Worm (Caenorhabditis elegans) whole organism, L1 larva: ENCODE measurements around the gene ugt-45.
A peak's percentile ranks its signal among the peaks of the same experiment; 100 is the strongest.

Experiments used
- C16A3.4 ChIP-seq: fragments of 150-350 bp; optimal IDR thresholded peaks from 2 replicates; lab custom pipeline; 2014; ENCODE audit warnings: missing biosample characterization, missing genetic modification characterization
- F16B12.6 ChIP-seq: fragments of 150-350 bp; optimal IDR thresholded peaks from 2 replicates; lab custom pipeline; 2014; ENCODE audit warnings: missing biosample characterization, missing genetic modification characterization
- Y116A8C.19 ChIP-seq: sonication (generic microtip); optimal IDR thresholded peaks from 2 replicates; lab custom pipeline; 2016; ENCODE audit warnings: missing compliant biosample characterization, missing genetic modification characterization, borderline replicate concordance
- alr-1 ChIP-seq: fragments of 200-800 bp; sonication (Bioruptor generic); optimal IDR thresholded peaks from 2 replicates; lab custom pipeline; 2018; ENCODE audit warnings: borderline replicate concordance, mild to moderate bottlenecking, missing genetic modification characterization, missing compliant biosample characterization
- aly-2 ChIP-seq: fragments of 150-350 bp; optimal IDR thresholded peaks from 2 replicates; lab custom pipeline; 2014; ENCODE audit warnings: missing biosample characterization, missing genetic modification characterization
- ama-1 ChIP-seq: fragments of 150-350 bp; optimal IDR thresholded peaks from 2 replicates; lab custom pipeline; 2014
- blmp-1 ChIP-seq: fragments of 150-350 bp; optimal IDR thresholded peaks from 2 replicates; lab custom pipeline; 2014; ENCODE audit warnings: missing biosample characterization, missing genetic modification characterization
- ceh-82 ChIP-seq, 3 experiments: fragments of 150-350 bp in 1 of 3; sonication (generic microtip) in 2 of 3; optimal IDR thresholded peaks; 2 replicates each; lab custom pipeline; 2014 to 2017; ENCODE audit warnings: missing biosample characterization in 3 of 3, missing genetic modification characterization in 3 of 3
- ceh-88 ChIP-seq: fragments of 200-800 bp; sonication (Bioruptor generic); IDR thresholded peaks from 2 replicates; pipeline ENCODE4 v1.3.6; 2022; ENCODE audit warnings: missing genetic modification characterization, missing compliant biosample characterization
- dpl-1 ChIP-seq, 3 experiments: fragments of 150-350 bp in 2 of 3; sonication (generic microtip) in 1 of 3; optimal IDR thresholded peaks; 2 replicates each; lab custom pipeline; 2014 to 2017; ENCODE audit warnings: missing biosample characterization in 3 of 3, missing genetic modification characterization in 3 of 3, missing genetic modification reagents in 3 of 3
- efl-1 ChIP-seq, 4 experiments: fragments of 150-350 bp; optimal IDR thresholded peaks in 3 of 4; peaks in 1 of 4; 1 replicate in 1 of 4; 2 replicates in 3 of 4; lab custom pipeline; 2014; ENCODE audit warnings: missing biosample characterization in 2 of 4, missing genetic modification characterization in 2 of 4, missing genetic modification reagents in 2 of 4
- egl-13 ChIP-seq: sonication (generic microtip); optimal IDR thresholded peaks from 2 replicates; lab custom pipeline; 2016; ENCODE audit warnings: missing genotype, missing genetic modification reagents, missing genetic modification characterization, missing compliant biosample characterization
- egl-27 ChIP-seq, 2 experiments: fragments of 150-350 bp in 1 of 2; sonication (generic microtip); optimal IDR thresholded peaks; 3 replicates each; lab custom pipeline; 2017 to 2018; ENCODE audit warnings: missing biosample characterization in 2 of 2, missing genetic modification characterization in 2 of 2, missing genetic modification reagents in 2 of 2
- ets-5 ChIP-seq: fragments of 200-800 bp; sonication (Bioruptor generic); IDR thresholded peaks from 2 replicates; pipeline ENCODE4 v1.3.6; 2022; ENCODE audit warnings: missing genetic modification characterization, missing compliant biosample characterization
- fkh-10 ChIP-seq: sonication (generic microtip); optimal IDR thresholded peaks from 2 replicates; lab custom pipeline; 2017; ENCODE audit warnings: missing biosample characterization, missing genetic modification reagents, missing genetic modification characterization
- fos-1 ChIP-seq: fragments of 150-350 bp; optimal IDR thresholded peaks from 2 replicates; lab custom pipeline; 2014; ENCODE audit warnings: missing biosample characterization, missing genetic modification characterization
- hlh-17 ChIP-seq: fragments of 200-800 bp; sonication (Bioruptor generic); optimal IDR thresholded peaks from 2 replicates; lab custom pipeline; 2018; ENCODE audit warnings: missing genetic modification characterization, mild to moderate bottlenecking, missing compliant biosample characterization, moderate library complexity, borderline replicate concordance
- hlh-4 ChIP-seq: sonication (generic microtip); optimal IDR thresholded peaks from 2 replicates; lab custom pipeline; 2016; ENCODE audit warnings: mild to moderate bottlenecking, missing genetic modification characterization, missing compliant biosample characterization
- irx-1 ChIP-seq: sonication (generic microtip); optimal IDR thresholded peaks from 2 replicates; lab custom pipeline; 2016; ENCODE audit warnings: missing genetic modification characterization, missing compliant biosample characterization
- isw-1 ChIP-seq: fragments of 200-800 bp; sonication (Bioruptor generic); IDR thresholded peaks from 2 replicates; pipeline ENCODE4 v1.3.6; 2022; ENCODE audit warnings: missing genetic modification characterization, missing compliant biosample characterization
- lin-13 ChIP-seq: fragments of 150-350 bp; optimal IDR thresholded peaks from 2 replicates; lab custom pipeline; 2014; ENCODE audit warnings: missing biosample characterization, missing genetic modification reagents, missing genetic modification characterization
- lin-14 ChIP-seq: fragments of 200-800 bp; sonication (Bioruptor generic); optimal IDR thresholded peaks from 2 replicates; lab custom pipeline; 2018; ENCODE audit warnings: mild to moderate bottlenecking, missing genetic modification characterization, moderate library complexity, missing compliant biosample characterization
- lin-35 ChIP-seq, 2 experiments: fragments of 150-350 bp; optimal IDR thresholded peaks; 2 replicates each; lab custom pipeline; 2014; ENCODE audit warnings: missing biosample characterization in 2 of 2, missing genetic modification characterization in 2 of 2, missing genetic modification reagents in 2 of 2
- mab-9 ChIP-seq: fragments of 200-800 bp; sonication (Bioruptor generic); IDR thresholded peaks from 2 replicates; pipeline ENCODE4 v1.3.6; 2022; ENCODE audit warnings: missing genetic modification reagents, missing genetic modification characterization, missing compliant biosample characterization
- mdl-1 ChIP-seq, 2 experiments: fragments of 150-350 bp; optimal IDR thresholded peaks; 2 replicates each; lab custom pipeline; 2014 to 2017; ENCODE audit warnings: missing biosample characterization in 2 of 2, missing genetic modification characterization in 2 of 2, inconsistent platforms in 1 of 2
- nhr-11 ChIP-seq: fragments of 150-350 bp; optimal IDR thresholded peaks from 2 replicates; lab custom pipeline; 2014; ENCODE audit warnings: missing biosample characterization, missing genetic modification characterization
- nhr-20 ChIP-seq: sonication (generic microtip); optimal IDR thresholded peaks from 2 replicates; lab custom pipeline; 2016; ENCODE audit warnings: mild to moderate bottlenecking, missing genetic modification characterization, missing compliant biosample characterization
- nhr-237 ChIP-seq: fragments of 150-350 bp; optimal IDR thresholded peaks from 2 replicates; lab custom pipeline; 2014; ENCODE audit warnings: missing biosample characterization, missing genetic modification characterization
- nhr-28 ChIP-seq: fragments of 150-350 bp; optimal IDR thresholded peaks from 2 replicates; lab custom pipeline; 2014; ENCODE audit warnings: missing biosample characterization, missing genetic modification characterization
- nhr-47 ChIP-seq: sonication (generic microtip); optimal IDR thresholded peaks from 2 replicates; lab custom pipeline; 2016; ENCODE audit warnings: mild to moderate bottlenecking, missing genetic modification characterization, moderate library complexity, missing compliant biosample characterization
- nhr-71 ChIP-seq: sonication (generic microtip); optimal IDR thresholded peaks from 2 replicates; lab custom pipeline; 2016; ENCODE audit warnings: mild to moderate bottlenecking, missing genetic modification characterization, moderate library complexity, missing compliant biosample characterization
- nhr-84 ChIP-seq: sonication (generic microtip); optimal IDR thresholded peaks from 2 replicates; lab custom pipeline; 2017; ENCODE audit warnings: missing biosample characterization, missing genetic modification characterization
- nhr-85 ChIP-seq: sonication (generic microtip); peaks from one replicate; lab custom pipeline; 2016; ENCODE audit warnings: missing genetic modification characterization, inconsistent platforms, missing compliant biosample characterization
- nhr-90 ChIP-seq: sonication (generic microtip); optimal IDR thresholded peaks from 2 replicates; lab custom pipeline; 2016; ENCODE audit warnings: mild to moderate bottlenecking, missing genetic modification characterization, missing compliant biosample characterization; ENCODE audit not compliant: poor library complexity
- rnt-1 ChIP-seq: sonication (generic microtip); optimal IDR thresholded peaks from 2 replicates; lab custom pipeline; 2016; ENCODE audit warnings: mild to moderate bottlenecking, missing genetic modification characterization, moderate library complexity, missing compliant biosample characterization
- snpc-4 ChIP-seq: fragments of 150-350 bp; optimal IDR thresholded peaks from 2 replicates; lab custom pipeline; 2014; ENCODE audit warnings: missing biosample characterization, missing genetic modification characterization
- snu-23 ChIP-seq: sonication (generic microtip); optimal IDR thresholded peaks from 2 replicates; lab custom pipeline; 2016; ENCODE audit warnings: missing genetic modification characterization, missing compliant biosample characterization
- sox-4 ChIP-seq: sonication (generic microtip); optimal IDR thresholded peaks from 2 replicates; lab custom pipeline; 2016; ENCODE audit warnings: missing genetic modification characterization, missing compliant biosample characterization
- sup-37 ChIP-seq: fragments of 200-800 bp; sonication (Bioruptor generic); optimal IDR thresholded peaks from 2 replicates; lab custom pipeline; 2018; ENCODE audit warnings: mild to moderate bottlenecking, missing genetic modification characterization, missing compliant biosample characterization
- tbx-2 ChIP-seq: sonication (generic microtip); optimal IDR thresholded peaks from 2 replicates; lab custom pipeline; 2016; ENCODE audit warnings: missing genetic modification characterization, missing compliant biosample characterization
- tlp-1 ChIP-seq: fragments of 150-350 bp; optimal IDR thresholded peaks from 2 replicates; lab custom pipeline; 2014; ENCODE audit warnings: missing biosample characterization, missing genetic modification characterization
- unc-30 ChIP-seq: sonication (generic microtip); optimal IDR thresholded peaks from 2 replicates; lab custom pipeline; 2017; ENCODE audit warnings: missing biosample characterization, missing genetic modification characterization
- unc-98 ChIP-seq: fragments of 200-800 bp; sonication (Bioruptor generic); IDR thresholded peaks from 2 replicates; pipeline ENCODE4 v1.3.6; 2022; ENCODE audit warnings: missing genetic modification characterization, missing compliant biosample characterization
- xbp-1 ChIP-seq: sonication (generic microtip); optimal IDR thresholded peaks from 2 replicates; lab custom pipeline; 2016; ENCODE audit warnings: missing genetic modification characterization, missing compliant biosample characterization
- zag-1 ChIP-seq: fragments of 150-350 bp; optimal IDR thresholded peaks from 2 replicates; lab custom pipeline; 2014; ENCODE audit warnings: missing biosample characterization, missing genetic modification characterization

ugt-45 gene

ce11 chrIV:3752276-3752675, 1.4 kb upstream of the ugt-45 start:
- peak in 1 of 2 experiments; percentile 8 for TF ChIP-seq lin-35 (GFP tag; optimal IDR thresholded peaks at IDR 0.05; lab: Kevin White, UChicago)
- peak in 1 of 3 experiments; percentile 13 for TF ChIP-seq dpl-1 (GFP tag; optimal IDR thresholded peaks at IDR 0.05; lab: Kevin White, UChicago)
- no peak for TF ChIP-seq unc-30 (tag; lab: Kevin White, UChicago)
- TF ChIP-seq snu-23 (GFP tag; lab: Kevin White, UChicago): peak; percentile 21
- peak; percentile 39 for TF ChIP-seq nhr-85
- no peak for TF ChIP-seq efl-1 (optimal IDR thresholded peaks at IDR 0.05; lab: Kevin White, UChicago)
- peak in 1 of 2 experiments; percentile 66 for TF ChIP-seq efl-1 (GFP tag; optimal IDR thresholded peaks at IDR 0.05 in 1 of 2; lab: Kevin White, UChicago)

ce11 chrIV:3745806-3746205, 5.1 kb downstream of the ugt-45 start:
- TF ChIP-seq lin-13 (GFP tag; lab: Kevin White, UChicago) (no peak), efl-1 (optimal IDR thresholded peaks at IDR 0.05; lab: Kevin White, UChicago) (no peak), efl-1 (GFP tag; optimal IDR thresholded peaks at IDR 0.05 in 1 of 2; lab: Kevin White, UChicago) (peak in 1 of 2 experiments; percentile 72), ets-5 (GFP tag; lab: Robert Waterston, UW) (peak; percentile 86; the same call in 1 of the 2 replicates)

ce11 chrIV:3743748-3744147, 7.2 kb downstream of the ugt-45 start, which contains the start of gene siah-1:
TSS of gene siah-1 (plus strand) at chrIV:3744048.
- TF ChIP-seq lin-35 (GFP tag; optimal IDR thresholded peaks at IDR 0.05; lab: Kevin White, UChicago) (peak in 1 of 2 experiments; percentile 42), nhr-28 (tag; lab: Kevin White, UChicago) (no peak)

ce11 chrIV:3742426-3742839, 8.5 kb downstream of the ugt-45 start:
- TF ChIP-seq nhr-28 (tag; lab: Kevin White, UChicago): no peak
- peak; percentile 71 for TF ChIP-seq isw-1 (GFP tag; lab: Robert Waterston, UW)
- no peak for TF ChIP-seq hlh-4 (tag; lab: Kevin White, UChicago)
- peak; percentile 76 for TF ChIP-seq xbp-1
- TF ChIP-seq ama-1 (lab: Kevin White, UChicago): peak; percentile 19
- peak in 1 of 2 experiments; percentile 81 for TF ChIP-seq mdl-1 (tag; optimal IDR thresholded peaks at IDR 0.05; lab: Kevin White, UChicago)
- no peak for TF ChIP-seq hlh-17 (GFP tag; lab: Kevin White, UChicago)
- no peak for TF ChIP-seq alr-1 (tag; lab: Kevin White, UChicago)
- TF ChIP-seq lin-14: peak; percentile 98
- no peak for TF ChIP-seq unc-98
- TF ChIP-seq nhr-85: peak; percentile 97
- TF ChIP-seq nhr-84: no peak
- peak; percentile 86 for TF ChIP-seq nhr-47 (tag; lab: Kevin White, UChicago)
- TF ChIP-seq ceh-88: no peak
- TF ChIP-seq ets-5 (GFP tag; lab: Robert Waterston, UW): no peak
- no peak for TF ChIP-seq mab-9 (GFP tag; lab: Robert Waterston, UW)
- TF ChIP-seq aly-2 (tag; lab: Kevin White, UChicago): peak; percentile 57
- peak; percentile 84 for TF ChIP-seq fos-1 (tag; lab: Kevin White, UChicago)
- no peak for TF ChIP-seq zag-1
- peak; percentile 7 for TF ChIP-seq fkh-10
- peak; percentile 80 for TF ChIP-seq nhr-237 (tag; lab: Kevin White, UChicago)
- peak; percentile 94 for TF ChIP-seq nhr-71 (tag; lab: Kevin White, UChicago)
- peak; percentile 52 for TF ChIP-seq egl-13 (tag; lab: Kevin White, UChicago)
- TF ChIP-seq Y116A8C.19: no peak
- TF ChIP-seq egl-27 (tag; optimal IDR thresholded peaks at IDR 0.05; lab: Kevin White, UChicago): peak in 1 of 2 experiments; percentile 70
- TF ChIP-seq C16A3.4: peak; percentile 79
- peak; percentile 59 to 70 (median 60) for TF ChIP-seq ceh-82 (tag; optimal IDR thresholded peaks at IDR 0.05; lab: Kevin White, UChicago)
- peak; percentile 61 for TF ChIP-seq snpc-4 (tag; lab: Kevin White, UChicago)
- peak; percentile 73 for TF ChIP-seq irx-1
- TF ChIP-seq tbx-2 (tag; lab: Kevin White, UChicago): peak; percentile 83
- TF ChIP-seq sup-37 (GFP tag; lab: Kevin White, UChicago): no peak
- peak; percentile 89 for TF ChIP-seq nhr-20
- TF ChIP-seq nhr-11 (tag; lab: Kevin White, UChicago): peak; percentile 72
- TF ChIP-seq nhr-90 (tag; lab: Kevin White, UChicago): peak; percentile 75
- TF ChIP-seq F16B12.6: peak; percentile 46
- TF ChIP-seq blmp-1 (tag; lab: Kevin White, UChicago): peak; percentile 88
- peak; percentile 47 for TF ChIP-seq sox-4 (tag; lab: Kevin White, UChicago)
- TF ChIP-seq tlp-1 (tag; lab: Kevin White, UChicago): no peak
- peak; percentile 89 for TF ChIP-seq rnt-1 (tag; lab: Kevin White, UChicago)
